Worm (Caenorhabditis elegans): Measurements from ENCODE around the gene C50D2.10.
A peak's percentile ranks its signal among the peaks of the same experiment; 100 is the strongest.

The C50D2.10 gene

ce11 chrII:129770-130169 is 30.8 kb downstream of the C50D2.10 start:
- TF ChIP-seq ama-1 (optimal IDR thresholded peaks at IDR 0.05) (no peak), rnt-1 (tag; optimal IDR thresholded peaks at IDR 0.05) (no peak), hlh-8 (tag; optimal IDR thresholded peaks at IDR 0.05) (no peak), ceh-18 (tag; optimal IDR thresholded peaks at IDR 0.05) (no peak), pag-3 (tag; optimal IDR thresholded peaks at IDR 0.05; ENCODE audit: borderline replicate concordance) (no peak), ceh-31 (tag; optimal IDR thresholded peaks at IDR 0.05) (no peak), fkh-10 (GFP tag; optimal IDR thresholded peaks at IDR 0.05) (no peak), pros-1 (tag; optimal IDR thresholded peaks at IDR 0.05) (no peak), madf-2 (tag; optimal IDR thresholded peaks at IDR 0.05) (no peak), hlh-15 (tag; optimal IDR thresholded peaks at IDR 0.05) (no peak)

DNA sequence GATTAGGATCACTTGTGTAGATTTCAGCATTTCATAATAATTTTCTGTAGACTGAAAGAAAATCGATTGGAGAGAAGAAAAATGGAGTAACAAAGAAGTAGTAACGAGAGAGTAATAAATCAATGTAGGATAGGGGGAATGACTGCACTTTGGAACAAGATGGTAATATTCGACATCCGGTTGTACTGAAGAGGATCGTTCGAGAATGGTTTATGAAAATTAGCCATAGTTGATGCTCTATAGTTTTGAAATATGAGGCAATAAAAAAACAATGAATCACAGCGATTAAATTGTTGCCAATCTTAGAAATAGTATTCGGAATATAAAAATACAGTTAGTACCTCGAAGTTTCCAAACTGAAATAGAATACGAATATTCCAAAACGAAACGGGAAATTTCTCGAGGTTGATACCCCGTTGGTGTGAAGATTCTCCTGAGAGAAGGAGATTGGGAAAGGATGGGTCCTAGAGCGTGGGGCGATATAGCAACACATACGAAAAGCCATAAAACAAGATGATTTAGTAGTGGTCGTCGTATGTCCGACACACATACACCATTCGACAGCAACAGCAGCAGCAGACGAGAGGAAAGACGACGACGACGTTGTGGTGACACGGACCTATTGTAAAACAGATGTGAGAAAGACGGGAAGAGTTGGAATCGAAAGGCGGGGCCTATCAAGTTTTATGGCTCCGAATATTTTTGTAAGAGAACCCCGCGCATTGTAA is 34.8 kb downstream of the C50D2.10 start, which contains the start of gene cwn-1:
cwn-1 (minus strand) TSS at position 51 of the 728 bp plus-strand sequence.
- TF ChIP-seq hlh-8 (tag; optimal IDR thresholded peaks at IDR 0.05) (peak; percentile 48), dve-1 (tag; optimal IDR thresholded peaks at IDR 0.05) (no peak), unc-55 (GFP tag; optimal IDR thresholded peaks at IDR 0.05) (peak; percentile 89), pag-3 (tag; optimal IDR thresholded peaks at IDR 0.05; ENCODE audit: borderline replicate concordance) (no peak)

ce11 chrII:135166-135565 is 36.2 kb downstream of the C50D2.10 start, which contains the start of gene K10B4.1:
K10B4.1 (plus strand) TSS chrII:135466.
- no peak for TF ChIP-seq ttx-3 (tag; optimal IDR thresholded peaks at IDR 0.05)

DNA sequence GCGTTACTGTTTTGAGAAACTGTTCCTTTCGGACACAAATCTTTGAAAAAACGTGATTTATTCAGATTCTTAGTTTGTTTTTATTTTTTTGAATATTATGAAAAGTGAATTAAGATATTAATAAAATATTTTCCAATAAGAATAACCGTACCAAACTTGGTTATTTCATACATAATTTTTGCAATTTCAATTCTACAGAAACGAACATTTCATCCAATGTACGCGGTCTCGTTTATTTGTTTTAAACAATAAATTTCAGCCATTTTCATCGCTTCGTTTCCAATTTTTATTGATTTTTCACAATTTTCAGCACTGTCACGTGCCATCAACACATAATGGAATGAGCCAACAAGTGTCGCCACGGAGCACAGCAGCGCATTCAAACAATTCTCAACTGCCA is 48.0 kb downstream of the C50D2.10 start, which contains the start of gene T25D3.4:
T25D3.4 (plus strand) TSS at position 301 of the 400 bp plus-strand sequence.
- no peak for TF ChIP-seq gmeb-2 (tag; optimal IDR thresholded peaks at IDR 0.05)
- no peak for TF ChIP-seq T23F11.4 (GFP tag; optimal IDR thresholded peaks at IDR 0.05)
- TF ChIP-seq che-1 (tag; optimal IDR thresholded peaks at IDR 0.05), result no peak
- TF ChIP-seq unc-86 (tag; optimal IDR thresholded peaks at IDR 0.05), result no peak
- no peak for TF ChIP-seq K02D7.2 (tag; optimal IDR thresholded peaks at IDR 0.05)
- TF ChIP-seq nhr-11 (tag; optimal IDR thresholded peaks at IDR 0.05), result no peak
- no peak for TF ChIP-seq elt-2 (tag; optimal IDR thresholded peaks at IDR 0.05)
- TF ChIP-seq mec-3 (tag; optimal IDR thresholded peaks at IDR 0.05; ENCODE audit: borderline replicate concordance), result no peak
- TF ChIP-seq lin-11 (tag; optimal IDR thresholded peaks at IDR 0.05), result no peak
- no peak for TF ChIP-seq ttx-3 (tag; optimal IDR thresholded peaks at IDR 0.05)
- TF ChIP-seq ztf-16 (tag; optimal IDR thresholded peaks at IDR 0.05), result no peak
- TF ChIP-seq fkh-10 (GFP tag; optimal IDR thresholded peaks at IDR 0.05), result no peak
- TF ChIP-seq pag-3 (tag; optimal IDR thresholded peaks at IDR 0.05; ENCODE audit: borderline replicate concordance), result no peak
- no peak for TF ChIP-seq dmd-4 (tag; optimal IDR thresholded peaks at IDR 0.05; ENCODE audit: borderline replicate concordance)
- TF ChIP-seq hlh-15 (tag; optimal IDR thresholded peaks at IDR 0.05), result no peak
- no peak for TF ChIP-seq ceh-48 (tag; optimal IDR thresholded peaks at IDR 0.05)
- no peak for TF ChIP-seq hlh-8 (tag; optimal IDR thresholded peaks at IDR 0.05)
- TF ChIP-seq ceh-6 (GFP tag; optimal IDR thresholded peaks at IDR 0.05), result no peak

All from whole organism, late embryonic.